Worm (Caenorhabditis elegans) whole organism, mixed stage, embryonic: ENCODE results near the gene F53F8.3.

Experiments
- elt-3 ChIP-seq: fragments of 150-350 bp; optimal IDR thresholded peaks from 2 replicates; lab custom pipeline; 2014; ENCODE audit warnings: missing biosample characterization, missing genetic modification characterization
- ham-2 ChIP-seq: fragments of 200-800 bp; sonication (Bioruptor generic); optimal IDR thresholded peaks from 2 replicates; lab custom pipeline; 2018; ENCODE audit warnings: mild to moderate bottlenecking, missing genetic modification characterization, missing compliant biosample characterization
- lin-13 ChIP-seq: fragments of 150-350 bp; optimal IDR thresholded peaks from 2 replicates; lab custom pipeline; 2014; ENCODE audit warnings: missing biosample characterization, missing genetic modification characterization
- lin-32 ChIP-seq: fragments of 200-800 bp; sonication (Bioruptor generic); optimal IDR thresholded peaks from 2 replicates; lab custom pipeline; 2018; ENCODE audit warnings: mild to moderate bottlenecking, missing genetic modification characterization, missing compliant biosample characterization
- mep-1 ChIP-seq: fragments of 150-350 bp; optimal IDR thresholded peaks from 2 replicates; lab custom pipeline; 2017; ENCODE audit warnings: missing biosample characterization, missing genetic modification reagents, missing genetic modification characterization, inconsistent platforms
- mls-2 ChIP-seq: sonication (generic microtip); optimal IDR thresholded peaks from 2 replicates; lab custom pipeline; 2016; ENCODE audit warnings: mild to moderate bottlenecking, missing genetic modification characterization, moderate library complexity, missing compliant biosample characterization
- nhr-76 ChIP-seq: sonication (generic microtip); optimal IDR thresholded peaks from 2 replicates; lab custom pipeline; 2017; ENCODE audit warnings: missing biosample characterization, missing genetic modification characterization
- pha-4 ChIP-seq: fragments of 150-350 bp; optimal IDR thresholded peaks from 2 replicates; lab custom pipeline; 2018; ENCODE audit warnings: missing biosample characterization, missing genetic modification reagents, missing genetic modification characterization
- snpc-4 ChIP-seq: fragments of 150-350 bp; optimal IDR thresholded peaks from 2 replicates; lab custom pipeline; 2014; ENCODE audit warnings: missing biosample characterization, missing genetic modification characterization
- unc-39 ChIP-seq: fragments of 150-350 bp; optimal IDR thresholded peaks from 2 replicates; lab custom pipeline; 2014; ENCODE audit warnings: missing biosample characterization, missing genetic modification characterization
- unc-62 ChIP-seq: fragments of 150-350 bp; optimal IDR thresholded peaks from 2 replicates; lab custom pipeline; 2014; ENCODE audit warnings: missing biosample characterization, missing genetic modification reagents, missing genetic modification characterization

DNA sequence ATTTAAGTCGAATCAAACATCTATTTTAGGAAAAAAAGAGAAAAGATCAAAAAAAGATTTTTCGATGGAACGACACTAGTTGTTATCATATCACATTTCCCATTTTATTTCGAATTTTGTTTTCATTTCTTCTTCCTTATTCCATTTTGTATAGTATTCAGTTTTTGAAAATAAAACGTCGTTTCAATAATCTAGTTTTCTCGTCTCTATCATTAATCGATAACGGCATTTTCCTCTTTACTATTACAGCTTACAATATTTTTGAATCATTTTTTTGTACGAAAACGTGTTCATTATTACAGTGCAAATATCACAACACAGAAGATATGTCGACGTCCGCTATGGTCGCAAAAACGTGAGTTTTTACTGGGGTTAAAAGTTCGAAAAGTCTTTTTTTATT is 24.3 kb upstream of the F53F8.3 start, which contains the start of gene Y44A6C.1:
- TF ChIP-seq snpc-4 (tag; lab: Kevin White, UChicago) (no peak), unc-39 (tag; lab: Kevin White, UChicago) (no peak), unc-62 (GFP tag; lab: Kevin White, UChicago) (no peak), pha-4 (tag; lab: Kevin White, UChicago) (no peak), ham-2 (GFP tag; lab: Kevin White, UChicago) (no peak), lin-32 (GFP tag; lab: Kevin White, UChicago) (no peak), mls-2 (tag; lab: Kevin White, UChicago) (no peak), lin-13 (tag; lab: Kevin White, UChicago) (no peak), nhr-76 (tag; lab: Kevin White, UChicago) (no peak), elt-3 (tag; lab: Kevin White, UChicago) (no peak), mep-1 (tag; lab: Kevin White, UChicago) (no peak)
